Fruit fly (Drosophila melanogaster) whole organism, embryonic: ENCODE data around the gene Antp.

ENCODE experiments used
- ATbp ChIP-seq: fragments of 200-800 bp; sonication (Bioruptor generic); optimal IDR thresholded peaks from 2 replicates; lab custom pipeline; 2017; ENCODE audit warnings: missing biosample characterization, mild to moderate bottlenecking, missing genetic modification characterization, missing genetic modification reagents
- Bdp1 ChIP-seq: fragments of 200-800 bp; sonication (Bioruptor generic); optimal IDR thresholded peaks from 3 replicates; lab custom pipeline; 2016; ENCODE audit warnings: missing biosample characterization, missing genetic modification characterization
- BtbVII ChIP-seq: fragments of 200-800 bp; sonication (Bioruptor generic); optimal IDR thresholded peaks from 3 replicates; lab custom pipeline; 2017; ENCODE audit warnings: missing biosample characterization, mild to moderate bottlenecking, missing genetic modification characterization
- CG10979 ChIP-seq: fragments of 200-800 bp; sonication (Bioruptor generic); optimal IDR thresholded peaks from 2 replicates; lab custom pipeline; 2018; ENCODE audit warnings: missing biosample characterization, mild to moderate bottlenecking, missing genetic modification characterization, moderate library complexity
- CG11696 ChIP-seq: fragments of 200-800 bp; sonication (Bioruptor generic); IDR thresholded peaks from 2 replicates; pipeline ENCODE4 v1.3.6; 2022; ENCODE audit warnings: missing biosample characterization, missing genetic modification characterization
- CG13424 ChIP-seq: fragments of 200-800 bp; sonication (Bioruptor generic); optimal IDR thresholded peaks from 2 replicates; lab custom pipeline; 2019; ENCODE audit warnings: missing biosample characterization, mild to moderate bottlenecking, missing genetic modification characterization, moderate library complexity
- CG17802 ChIP-seq: fragments of 200-800 bp; sonication (Bioruptor generic); optimal IDR thresholded peaks from 2 replicates; lab custom pipeline; 2018; ENCODE audit warnings: missing biosample characterization, mild to moderate bottlenecking, missing genetic modification characterization, moderate library complexity
- CG18619 ChIP-seq: fragments of 200-800 bp; sonication (Bioruptor generic); optimal IDR thresholded peaks from 3 replicates; lab custom pipeline; 2017; ENCODE audit warnings: missing biosample characterization, mild to moderate bottlenecking, missing genetic modification characterization
- CG2129 ChIP-seq: fragments of 200-800 bp; sonication (Bioruptor generic); IDR thresholded peaks from 2 replicates; pipeline ENCODE4 v1.3.6; 2022; ENCODE audit warnings: missing biosample characterization, missing genetic modification characterization; ENCODE audit not compliant: partially characterized antibody
- CG2678 ChIP-seq: fragments of 200-800 bp; sonication (Bioruptor generic); optimal IDR thresholded peaks from 3 replicates; lab custom pipeline; 2019; ENCODE audit warnings: missing biosample characterization, mild to moderate bottlenecking, missing genetic modification characterization, moderate library complexity
- CG2889 ChIP-seq: fragments of 200-800 bp; sonication (Bioruptor generic); IDR thresholded peaks from 3 replicates; pipeline ENCODE4 v1.3.6; 2022; ENCODE audit warnings: missing biosample characterization, missing genetic modification characterization
- CG30403 ChIP-seq: fragments of 200-800 bp; sonication (Bioruptor generic); optimal IDR thresholded peaks from 3 replicates; lab custom pipeline; 2016; ENCODE audit warnings: missing biosample characterization, missing genetic modification characterization
- CG3847 ChIP-seq: fragments of 200-800 bp; sonication (Bioruptor generic); IDR thresholded peaks from 2 replicates; pipeline ENCODE4 v1.3.6; 2022; ENCODE audit warnings: missing biosample characterization, missing genetic modification characterization
- CG4328 ChIP-seq: fragments of 200-800 bp; sonication (Bioruptor generic); optimal IDR thresholded peaks from 3 replicates; lab custom pipeline; 2017; ENCODE audit warnings: missing biosample characterization, missing genetic modification reagents, missing genetic modification characterization
- CG43689 ChIP-seq: fragments of 200-800 bp; sonication (Bioruptor generic); IDR thresholded peaks from 2 replicates; pipeline ENCODE4 v1.3.6; 2022; ENCODE audit warnings: missing biosample characterization, missing genetic modification characterization
- CG6689 ChIP-seq: fragments of 200-800 bp; sonication (Bioruptor generic); IDR thresholded peaks from 2 replicates; pipeline ENCODE4 v1.3.6; 2022; ENCODE audit warnings: missing biosample characterization, missing genetic modification characterization
- CG6765 ChIP-seq: fragments of 200-800 bp; sonication (Bioruptor generic); optimal IDR thresholded peaks from 3 replicates; lab custom pipeline; 2017; ENCODE audit warnings: missing biosample characterization, mild to moderate bottlenecking, missing genetic modification characterization
- CG7928 ChIP-seq: fragments of 200-800 bp; sonication (Bioruptor generic); optimal IDR thresholded peaks from 2 replicates; lab custom pipeline; 2017; ENCODE audit warnings: missing biosample characterization, mild to moderate bottlenecking, missing genetic modification characterization
- CG7987 ChIP-seq: fragments of 200-800 bp; sonication (Bioruptor generic); optimal IDR thresholded peaks from 2 replicates; lab custom pipeline; 2018; ENCODE audit warnings: missing biosample characterization, mild to moderate bottlenecking, missing genetic modification characterization, moderate library complexity
- CG8359 ChIP-seq: fragments of 200-800 bp; sonication (Bioruptor generic); optimal IDR thresholded peaks from 2 replicates; lab custom pipeline; 2017; ENCODE audit warnings: missing biosample characterization, mild to moderate bottlenecking, missing genetic modification characterization, borderline replicate concordance
- CoRest ChIP-seq: fragments of 200-800 bp; sonication (Bioruptor generic); optimal IDR thresholded peaks from 3 replicates; lab custom pipeline; 2018; ENCODE audit warnings: missing biosample characterization, mild to moderate bottlenecking, missing genetic modification characterization, moderate library complexity
- Dip2 ChIP-seq: fragments of 200-800 bp; sonication (Bioruptor generic); IDR thresholded peaks from 2 replicates; pipeline ENCODE4 v1.3.6; 2022; ENCODE audit warnings: missing biosample characterization, missing genetic modification characterization
- Dip3 ChIP-seq: fragments of 200-800 bp; sonication (Bioruptor generic); optimal IDR thresholded peaks from 3 replicates; lab custom pipeline; 2016; ENCODE audit warnings: missing biosample characterization, missing genetic modification characterization
- Doc2 ChIP-seq: fragments of 200-800 bp; sonication (Bioruptor generic); IDR thresholded peaks from 2 replicates; pipeline ENCODE4 v1.3.6; 2022; ENCODE audit warnings: missing biosample characterization, missing genetic modification characterization
- HmgD ChIP-seq: fragments of 200-800 bp; sonication (Bioruptor generic); optimal IDR thresholded peaks from 3 replicates; lab custom pipeline; 2016; ENCODE audit warnings: missing biosample characterization, missing genetic modification characterization
- Hr39 ChIP-seq: fragments of >200 bp; optimal IDR thresholded peaks from 2 replicates; lab custom pipeline; 2017
- Lhr ChIP-seq: fragments of 200-800 bp; sonication (Bioruptor generic); optimal IDR thresholded peaks from 3 replicates; lab custom pipeline; 2017; ENCODE audit warnings: mild to moderate bottlenecking, missing biosample characterization, missing genetic modification reagents, missing genetic modification characterization
- MBD-R2 ChIP-seq: fragments of 200-800 bp; sonication (Bioruptor generic); IDR thresholded peaks from 2 replicates; pipeline ENCODE4 v1.3.6; 2022; ENCODE audit warnings: missing biosample characterization, missing genetic modification characterization
- MESR4 ChIP-seq: fragments of 200-800 bp; sonication (Bioruptor generic); optimal IDR thresholded peaks from 2 replicates; lab custom pipeline; 2018; ENCODE audit warnings: missing biosample characterization, mild to moderate bottlenecking, missing genetic modification characterization, moderate library complexity
- Mad ChIP-seq: fragments of 200-800 bp; sonication (Bioruptor generic); optimal IDR thresholded peaks from 2 replicates; lab custom pipeline; 2016; ENCODE audit warnings: missing biosample characterization, missing genetic modification characterization
- Mes4 ChIP-seq: fragments of 200-800 bp; sonication (Bioruptor generic); optimal IDR thresholded peaks from 2 replicates; lab custom pipeline; 2016; ENCODE audit warnings: missing biosample characterization, missing genetic modification characterization
- Nf-YA ChIP-seq: fragments of 200-800 bp; sonication (Bioruptor generic); IDR thresholded peaks from 2 replicates; pipeline ENCODE4 v1.3.6; 2022; ENCODE audit warnings: missing biosample characterization, missing genetic modification characterization
- Ptx1 ChIP-seq: fragments of 200-800 bp; sonication (Bioruptor generic); IDR thresholded peaks from 2 replicates; pipeline ENCODE4 v1.3.6; 2022; ENCODE audit warnings: missing biosample characterization, missing genetic modification characterization
- Rfx ChIP-seq: fragments of 200-800 bp; sonication (Bioruptor generic); IDR thresholded peaks from 2 replicates; pipeline ENCODE4 v1.3.6; 2022; ENCODE audit warnings: missing biosample characterization, missing genetic modification characterization
- Six4 ChIP-seq: fragments of 200-800 bp; sonication (Bioruptor generic); optimal IDR thresholded peaks from 2 replicates; lab custom pipeline; 2016; ENCODE audit warnings: missing biosample characterization, missing genetic modification characterization
- TFAM ChIP-seq: fragments of 200-800 bp; sonication (Bioruptor generic); optimal IDR thresholded peaks from 2 replicates; lab custom pipeline; 2017; ENCODE audit warnings: missing biosample characterization, missing genetic modification characterization, inconsistent platforms
- al ChIP-seq: fragments of 200-800 bp; sonication (Bioruptor generic); IDR thresholded peaks from 2 replicates; pipeline ENCODE4 v1.3.6; 2022; ENCODE audit warnings: missing biosample characterization, missing genetic modification characterization
- crol ChIP-seq: fragments of 200-800 bp; sonication (Bioruptor generic); IDR thresholded peaks from 2 replicates; pipeline ENCODE4 v1.3.6; 2022; ENCODE audit warnings: missing biosample characterization, missing genetic modification characterization
- en ChIP-seq: fragments of 200-800 bp; sonication (Bioruptor generic); optimal IDR thresholded peaks from 2 replicates; lab custom pipeline; 2016; ENCODE audit warnings: missing biosample characterization, missing genetic modification characterization
- esg ChIP-seq: fragments of 200-800 bp; sonication (Bioruptor generic); conservative IDR thresholded peaks from 2 replicates; pipeline ENCODE4 v1.3.6; 2022; ENCODE audit warnings: missing biosample characterization, missing genetic modification characterization
- fd64A ChIP-seq: fragments of 200-800 bp; sonication (Bioruptor generic); optimal IDR thresholded peaks from 3 replicates; lab custom pipeline; 2018; ENCODE audit warnings: missing biosample characterization, mild to moderate bottlenecking, missing genetic modification characterization
- phol ChIP-seq: fragments of 200-800 bp; sonication (Bioruptor generic); optimal IDR thresholded peaks from 3 replicates; lab custom pipeline; 2018; ENCODE audit warnings: missing biosample characterization, mild to moderate bottlenecking, missing genetic modification characterization, moderate library complexity
- ranshi ChIP-seq: fragments of 200-800 bp; sonication (Bioruptor generic); IDR thresholded peaks from 2 replicates; pipeline ENCODE4 v1.3.6; 2022; ENCODE audit warnings: missing biosample characterization, missing genetic modification characterization
- seq ChIP-seq: fragments of 200-800 bp; sonication (Bioruptor generic); IDR thresholded peaks from 2 replicates; pipeline ENCODE4 v1.3.6; 2022; ENCODE audit warnings: missing biosample characterization, missing genetic modification characterization
- slou ChIP-seq: fragments of 200-800 bp; sonication (Bioruptor generic); optimal IDR thresholded peaks from 3 replicates; lab custom pipeline; 2016; ENCODE audit warnings: missing biosample characterization, missing genetic modification characterization
- tna ChIP-seq: fragments of 200-800 bp; sonication (Bioruptor generic); IDR thresholded peaks from 2 replicates; pipeline ENCODE4 v1.3.6; 2022; ENCODE audit warnings: missing biosample characterization, missing genetic modification characterization; ENCODE audit not compliant: partially characterized antibody
- trh ChIP-seq: fragments of 200-800 bp; sonication (Bioruptor generic); optimal IDR thresholded peaks from 2 replicates; lab custom pipeline; 2016; ENCODE audit warnings: missing biosample characterization, missing genetic modification characterization
- ttk ChIP-seq: fragments of 200-800 bp; sonication (Bioruptor generic); IDR thresholded peaks from 2 replicates; pipeline ENCODE4 v2.1.2; 2022; ENCODE audit warnings: missing biosample characterization, missing genetic modification characterization
- tx ChIP-seq: fragments of 200-800 bp; sonication (Bioruptor generic); optimal IDR thresholded peaks from 2 replicates; lab custom pipeline; 2016; ENCODE audit warnings: missing biosample characterization, missing genetic modification characterization

The Antp gene

DNA sequence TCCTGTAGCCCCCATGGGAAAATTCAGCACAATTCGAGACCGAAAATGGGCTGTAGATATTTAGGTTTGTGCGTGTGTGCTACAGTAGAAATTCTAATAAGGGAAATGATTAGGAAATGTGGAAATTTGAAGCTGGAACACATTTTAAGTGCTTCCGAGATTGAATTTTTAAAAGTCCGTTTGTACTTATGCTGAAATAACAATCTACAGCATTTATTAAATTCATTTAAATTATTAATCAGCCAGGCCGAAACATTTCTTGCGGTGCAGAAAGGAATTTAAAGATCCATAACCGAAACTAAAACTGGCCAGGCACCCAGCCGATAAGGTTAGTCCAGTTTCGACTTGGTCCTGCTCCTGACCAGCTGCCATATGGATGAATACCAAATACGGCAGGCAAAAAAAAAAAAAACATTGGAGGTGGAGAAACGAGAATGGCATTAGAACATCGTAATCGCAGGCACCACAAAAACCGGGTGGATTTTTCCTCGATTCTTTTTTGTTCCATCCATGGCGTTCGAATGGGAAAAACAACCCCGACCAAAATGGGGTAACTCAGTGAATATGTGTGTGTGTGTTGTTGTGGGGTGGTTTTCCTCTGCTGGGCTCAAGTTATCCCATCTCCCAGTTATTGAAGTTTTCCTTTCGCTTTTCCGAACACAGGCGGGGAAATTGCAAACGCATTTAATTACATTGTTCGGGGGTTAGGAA lies 77.6 kb downstream of the Antp start (continued):
- no peak for TF ChIP-seq Mad
- no peak for TF ChIP-seq CG2678 (tag; lab: Kevin White, UChicago)
- no peak for TF ChIP-seq BtbVII (GFP tag; lab: Kevin White, UChicago)
- no peak for TF ChIP-seq Rfx (GFP tag; lab: Robert Waterston, UW)
- TF ChIP-seq esg (GFP tag; lab: Robert Waterston, UW), result no peak
- no peak for TF ChIP-seq CG13424 (tag; lab: Kevin White, UChicago)
- TF ChIP-seq Ptx1 (GFP tag; lab: Robert Waterston, UW), result no peak
- TF ChIP-seq tna (GFP tag; lab: Robert Waterston, UW), result no peak
- no peak for TF ChIP-seq CG18619 (GFP tag; lab: Kevin White, UChicago)
- peak; percentile 75; the same call in 1 of the 2 replicates for TF ChIP-seq seq (GFP tag; lab: Robert Waterston, UW)
- TF ChIP-seq ATbp (GFP tag; lab: Kevin White, UChicago), result no peak
- no peak for TF ChIP-seq Six4
- no peak for TF ChIP-seq Lhr (GFP tag; lab: Kevin White, UChicago)
- no peak for TF ChIP-seq ttk (GFP tag; lab: Robert Waterston, UW)
- TF ChIP-seq CG7987 (GFP tag; lab: Kevin White, UChicago), result no peak
- no peak for TF ChIP-seq CG8359 (GFP tag; lab: Kevin White, UChicago)
- no peak for TF ChIP-seq Dip2
- TF ChIP-seq CG6765 (GFP tag; lab: Kevin White, UChicago), result no peak

DNA sequence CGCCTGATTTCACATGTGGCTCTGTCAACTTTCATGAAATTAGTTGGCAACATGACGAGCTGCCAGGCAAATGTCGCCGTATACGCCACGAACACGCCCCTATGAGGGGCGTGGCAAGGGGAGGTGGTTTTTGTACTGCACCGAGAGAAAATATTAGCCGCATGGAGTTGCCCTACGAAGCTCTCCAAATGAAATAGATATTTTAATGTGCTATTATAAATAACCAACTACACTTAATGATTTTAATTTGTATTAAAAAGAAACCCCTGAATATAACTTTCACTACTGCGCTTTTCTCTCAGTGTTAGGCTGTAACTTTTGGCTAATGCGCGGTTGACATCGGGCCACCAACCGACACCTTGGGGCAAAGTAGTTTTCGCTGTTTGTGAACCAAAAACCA lies 79.1 kb downstream of the Antp start:
- TF ChIP-seq CG7928 (GFP tag; lab: Kevin White, UChicago), result no peak
- TF ChIP-seq CG6689 (GFP tag; lab: Robert Waterston, UW), result peak; percentile 76
- peak; percentile 41 for TF ChIP-seq trh (GFP tag; lab: Kevin White, UChicago)
- peak; percentile 63 for TF ChIP-seq CG30403 (GFP tag; lab: Kevin White, UChicago)
- TF ChIP-seq TFAM (GFP tag; lab: Kevin White, UChicago), result no peak
- peak; percentile 75 for TF ChIP-seq ranshi (GFP tag; lab: Robert Waterston, UW)
- no peak for TF ChIP-seq fd64A (GFP tag; lab: Kevin White, UChicago)
- TF ChIP-seq Ptx1 (GFP tag; lab: Robert Waterston, UW), result peak; percentile 84
- no peak for TF ChIP-seq Mes4
- no peak for TF ChIP-seq MESR4 (GFP tag; lab: Kevin White, UChicago)
- no peak for TF ChIP-seq MBD-R2 (GFP tag; lab: Robert Waterston, UW)
- no peak for TF ChIP-seq CG17802 (tag; lab: Kevin White, UChicago)
- no peak for TF ChIP-seq CG11696 (GFP tag; lab: Robert Waterston, UW)
- peak; percentile 4 for TF ChIP-seq tx (GFP tag; lab: Kevin White, UChicago)
- peak; percentile 66 for TF ChIP-seq CoRest
- no peak for TF ChIP-seq HmgD (GFP tag; lab: Kevin White, UChicago)
- TF ChIP-seq phol (tag; lab: Kevin White, UChicago), result peak; percentile 70
- peak; percentile 15 for TF ChIP-seq Bdp1 (GFP tag; lab: Kevin White, UChicago)
- TF ChIP-seq Nf-YA, result 0 out of 2 replicates have a peak, but pooled peaks have one; percentile 23
- no peak for TF ChIP-seq Hr39 (lab: Kevin White, UChicago)
- TF ChIP-seq CG2889, result peak; percentile 60; the same call in 2 of the 3 replicates
- TF ChIP-seq slou, result no peak
- TF ChIP-seq Dip3 (GFP tag; lab: Kevin White, UChicago), result no peak
- no peak for TF ChIP-seq CG7987 (GFP tag; lab: Kevin White, UChicago)
- TF ChIP-seq crol (GFP tag; lab: Robert Waterston, UW), result 0 out of 2 replicates have a peak, but pooled peaks have one; percentile 16
- TF ChIP-seq CG4328 (GFP tag; lab: Kevin White, UChicago), result peak; percentile 11
- TF ChIP-seq CG3847, result peak; percentile 67
- peak; percentile 25; the same call in 1 of the 2 replicates for TF ChIP-seq CG43689 (GFP tag; lab: Robert Waterston, UW)
- peak; percentile 74 for TF ChIP-seq CG10979 (tag; lab: Kevin White, UChicago)
- TF ChIP-seq CG2129 (GFP tag; lab: Robert Waterston, UW), result no peak
- TF ChIP-seq CG18619 (GFP tag; lab: Kevin White, UChicago), result peak; percentile 39
- TF ChIP-seq Doc2 (GFP tag; lab: Robert Waterston, UW), result no peak
- 0 out of 2 replicates have a peak, but pooled peaks have one; percentile 14 for TF ChIP-seq al (GFP tag; lab: Robert Waterston, UW)
- TF ChIP-seq en (GFP tag; lab: Kevin White, UChicago), result no peak
